Worm (Caenorhabditis elegans) whole organism, mixed stage, embryonic: ENCODE measurements around the gene F12A10.6.

ENCODE experiments used
- bed-3 ChIP-seq: fragments of 200-800 bp; sonication (Bioruptor generic); optimal IDR thresholded peaks from 3 replicates; lab custom pipeline; 2018; ENCODE audit warnings: mild to moderate bottlenecking, missing genetic modification characterization, moderate library complexity, missing compliant biosample characterization
- drap-1 ChIP-seq: fragments of 200-800 bp; sonication (Bioruptor generic); optimal IDR thresholded peaks from 3 replicates; lab custom pipeline; 2018; ENCODE audit warnings: mild to moderate bottlenecking, missing genetic modification characterization, missing compliant biosample characterization
- elt-1 ChIP-seq: sonication (generic microtip); optimal IDR thresholded peaks from 2 replicates; lab custom pipeline; 2017; ENCODE audit warnings: missing genetic modification characterization, mild to moderate bottlenecking, missing compliant biosample characterization, antibody characterized with exemption, moderate library complexity, borderline replicate concordance; ENCODE audit not compliant: insufficient read depth
- elt-3 ChIP-seq: fragments of 150-350 bp; optimal IDR thresholded peaks from 2 replicates; lab custom pipeline; 2014; ENCODE audit warnings: missing biosample characterization, missing genetic modification characterization
- lin-13 ChIP-seq: fragments of 150-350 bp; optimal IDR thresholded peaks from 2 replicates; lab custom pipeline; 2014; ENCODE audit warnings: missing biosample characterization, missing genetic modification characterization
- lin-32 ChIP-seq: fragments of 200-800 bp; sonication (Bioruptor generic); optimal IDR thresholded peaks from 2 replicates; lab custom pipeline; 2018; ENCODE audit warnings: mild to moderate bottlenecking, missing genetic modification characterization, missing compliant biosample characterization
- lsy-2 ChIP-seq: fragments of 150-350 bp; optimal IDR thresholded peaks from 2 replicates; lab custom pipeline; 2014; ENCODE audit warnings: missing biosample characterization, missing genetic modification characterization
- mep-1 ChIP-seq: fragments of 150-350 bp; optimal IDR thresholded peaks from 2 replicates; lab custom pipeline; 2017; ENCODE audit warnings: missing biosample characterization, missing genetic modification reagents, missing genetic modification characterization, inconsistent platforms
- mls-2 ChIP-seq: sonication (generic microtip); optimal IDR thresholded peaks from 2 replicates; lab custom pipeline; 2016; ENCODE audit warnings: mild to moderate bottlenecking, missing genetic modification characterization, moderate library complexity, missing compliant biosample characterization
- nhr-2 ChIP-seq: fragments of 150-350 bp; optimal IDR thresholded peaks from 2 replicates; lab custom pipeline; 2014; ENCODE audit warnings: missing biosample characterization, missing genetic modification characterization
- nhr-237 ChIP-seq: fragments of 150-350 bp; optimal IDR thresholded peaks from 2 replicates; lab custom pipeline; 2014; ENCODE audit warnings: missing biosample characterization, missing genetic modification characterization
- nhr-28 ChIP-seq: fragments of 150-350 bp; optimal IDR thresholded peaks from 2 replicates; lab custom pipeline; 2014; ENCODE audit warnings: missing biosample characterization, missing genetic modification characterization
- unc-62 ChIP-seq: fragments of 150-350 bp; optimal IDR thresholded peaks from 2 replicates; lab custom pipeline; 2014; ENCODE audit warnings: missing biosample characterization, missing genetic modification reagents, missing genetic modification characterization

ce11 chrII:5478318-5478717 is 16.0 kb downstream of the F12A10.6 start, which contains the start of gene F56D1.1:
- TF ChIP-seq mep-1 (tag; lab: Kevin White, UChicago) (no peak), lin-13 (tag; lab: Kevin White, UChicago) (no peak), mls-2 (no peak), unc-62 (no peak), lsy-2 (no peak), bed-3 (GFP tag; lab: Kevin White, UChicago) (no peak), nhr-237 (tag; lab: Kevin White, UChicago) (no peak), nhr-28 (tag; lab: Kevin White, UChicago) (no peak), lin-32 (no peak), elt-3 (tag; lab: Kevin White, UChicago) (no peak), elt-1 (no peak), drap-1 (GFP tag; lab: Kevin White, UChicago) (no peak), nhr-2 (tag; lab: Kevin White, UChicago) (no peak)
